Fruit fly (Drosophila melanogaster): Measurements from ENCODE around the gene Corp.

Gene Corp

DNA sequence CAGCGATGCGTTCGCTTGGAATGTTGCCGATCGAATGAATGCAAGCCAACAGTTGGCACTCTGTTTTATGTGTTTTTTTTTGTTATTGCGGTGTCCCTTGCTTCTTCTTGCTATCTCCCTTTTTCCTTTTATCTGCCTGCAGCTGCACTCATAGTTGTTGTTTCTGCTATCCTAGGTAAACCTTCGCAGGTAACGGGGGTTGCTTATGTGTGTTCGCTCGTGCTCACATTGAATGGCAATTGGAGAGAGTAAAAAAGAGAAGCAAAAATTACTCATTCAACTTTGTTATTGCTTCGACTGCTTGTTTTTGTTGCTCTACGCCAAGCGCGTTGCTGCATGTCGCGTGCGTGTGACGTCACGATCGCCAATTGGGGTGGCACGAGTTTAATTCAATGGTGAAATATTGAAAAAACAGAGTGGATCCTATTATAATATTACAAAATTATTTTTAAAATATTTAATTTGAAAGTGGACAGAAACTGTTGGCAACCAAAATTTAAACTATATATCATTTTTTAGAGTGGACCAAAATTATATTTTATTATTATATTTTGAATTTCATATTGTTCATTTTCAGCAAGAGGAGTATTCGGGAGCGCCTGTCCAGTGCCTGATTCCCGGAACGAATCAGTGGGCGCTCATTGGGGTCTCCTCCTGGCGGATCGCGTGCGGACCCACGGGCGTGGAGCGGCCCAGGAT, at the start of gene Corp:
TSS of gene Corp (minus strand) at position 47 of the 699 bp plus-strand sequence.
- TF ChIP-seq hkb (optimal IDR thresholded peaks at IDR 0.05) (no peak), hkb (GFP tag; IDR thresholded peaks at IDR 0.05) (peak; percentile 62), h (optimal IDR thresholded peaks at IDR 0.05) (no peak), slp2 (GFP tag; optimal IDR thresholded peaks at IDR 0.05) (no peak), CG12942 (GFP tag; optimal IDR thresholded peaks at IDR 0.05) (no peak), eyg (GFP tag; optimal IDR thresholded peaks at IDR 0.05) (no peak), CG42726 (GFP tag; IDR thresholded peaks at IDR 0.05; ENCODE audit: partially characterized antibody) (no peak), CG1647 (GFP tag; optimal IDR thresholded peaks at IDR 0.05) (no peak), otp (GFP tag; IDR thresholded peaks at IDR 0.05) (no peak), tap (tag; optimal IDR thresholded peaks at IDR 0.05) (no peak), dan (GFP tag; IDR thresholded peaks at IDR 0.05) (no peak), Neu2 (GFP tag; optimal IDR thresholded peaks at IDR 0.05; ENCODE audit: borderline replicate concordance) (no peak), Trl (optimal IDR thresholded peaks at IDR 0.05) (peak; percentile 10 to 46), Trl (GFP tag; optimal IDR thresholded peaks at IDR 0.05) (no peak), sd (tag; optimal IDR thresholded peaks at IDR 0.05) (no peak), Stat92E (GFP tag; optimal IDR thresholded peaks at IDR 0.05) (no peak), CG11504 (tag; optimal IDR thresholded peaks at IDR 0.05) (peak; percentile 28), CG9932 (GFP tag; IDR thresholded peaks at IDR 0.05) (no peak), phol (tag; optimal IDR thresholded peaks at IDR 0.05) (peak; percentile 37), CG18262 (tag; optimal IDR thresholded peaks at IDR 0.05) (peak; percentile 64), CG17359 (tag; optimal IDR thresholded peaks at IDR 0.05) (peak; percentile 57), pum (GFP tag; optimal IDR thresholded peaks at IDR 0.05) (no peak), CG14710 (tag; optimal IDR thresholded peaks at IDR 0.05) (no peak), B-H1 (GFP tag; IDR thresholded peaks at IDR 0.05) (no peak), Sry-β (GFP tag; optimal IDR thresholded peaks at IDR 0.05) (no peak), D19B (GFP tag; optimal IDR thresholded peaks at IDR 0.05) (no peak), Max (GFP tag; optimal IDR thresholded peaks at IDR 0.05) (no peak), CG18476 (GFP tag; optimal IDR thresholded peaks at IDR 0.05) (no peak), tin (GFP tag; optimal IDR thresholded peaks at IDR 0.05) (no peak), CG3281 (GFP tag; optimal IDR thresholded peaks at IDR 0.05) (peak; percentile 32), al (GFP tag; IDR thresholded peaks at IDR 0.05) (no peak), CG12219 (GFP tag; optimal IDR thresholded peaks at IDR 0.05) (no peak), sr (GFP tag; IDR thresholded peaks at IDR 0.05) (no peak), unc-4 (GFP tag; IDR thresholded peaks at IDR 0.05; ENCODE audit: partially characterized antibody) (no peak), row (GFP tag; IDR thresholded peaks at IDR 0.05) (peak; percentile 44; the same call in 2 of the 3 replicates), kah (GFP tag; optimal IDR thresholded peaks at IDR 0.05) (no peak), twi (tag; optimal IDR thresholded peaks at IDR 0.05) (no peak), CG13296 (GFP tag; optimal IDR thresholded peaks at IDR 0.05) (peak; percentile 29), z (GFP tag; IDR thresholded peaks at IDR 0.05) (0 out of 3 replicates have a peak, but pooled peaks have one; percentile 38), bbx (GFP tag; IDR thresholded peaks at IDR 0.05; ENCODE audit: partially characterized antibody) (no peak), Nf-YC (tag; optimal IDR thresholded peaks at IDR 0.05) (peak; percentile 3), CG1832 (GFP tag; optimal IDR thresholded peaks at IDR 0.05) (no peak), NC2α (GFP tag; optimal IDR thresholded peaks at IDR 0.05) (peak; percentile 52), disco-r (GFP tag; optimal IDR thresholded peaks at IDR 0.05) (no peak), repo (GFP tag; optimal IDR thresholded peaks at IDR 0.05) (no peak), stwl (tag; optimal IDR thresholded peaks at IDR 0.05) (peak; percentile 10), tgo (GFP tag; IDR thresholded peaks at IDR 0.05) (peak; percentile 56; the same call in 2 of the 3 replicates), B-H2 (GFP tag; optimal IDR thresholded peaks at IDR 0.05) (no peak), CG17328 (GFP tag; IDR thresholded peaks at IDR 0.05) (peak; percentile 48), Ssrp (tag; optimal IDR thresholded peaks at IDR 0.05) (no peak), Hr78 (GFP tag; optimal IDR thresholded peaks at IDR 0.05) (no peak)
